Worm (Caenorhabditis elegans) whole organism, midembryonic: Measurements from ENCODE around the gene srz-103.

ENCODE experiments used
- T22C8.4 ChIP-seq: fragments of 200-800 bp; sonication (Bioruptor generic); IDR thresholded peaks from 2 replicates; pipeline ENCODE4 v1.3.6; 2022; ENCODE audit warnings: missing genetic modification characterization, missing compliant biosample characterization
- cog-1 ChIP-seq: sonication (generic microtip); optimal IDR thresholded peaks from 2 replicates; lab custom pipeline; 2016; ENCODE audit warnings: missing genetic modification characterization, missing compliant biosample characterization
- flt-1 ChIP-seq: fragments of 200-800 bp; sonication (Bioruptor generic); IDR thresholded peaks from 2 replicates; pipeline ENCODE4 v1.3.6; 2022; ENCODE audit warnings: missing genetic modification characterization, missing compliant biosample characterization
- klf-2 ChIP-seq: fragments of 200-800 bp; sonication (Bioruptor generic); conservative IDR thresholded peaks from 2 replicates; pipeline ENCODE4 v1.3.6; 2022; ENCODE audit warnings: missing genetic modification reagents, missing genetic modification characterization, missing compliant biosample characterization
- med-1 ChIP-seq: sonication (generic microtip); optimal IDR thresholded peaks from 2 replicates; lab custom pipeline; 2017; ENCODE audit warnings: missing genetic modification characterization, mild to moderate bottlenecking, missing compliant biosample characterization, antibody characterized with exemption, missing genetic modification reagents; ENCODE audit not compliant: insufficient read depth
- tab-1 ChIP-seq: fragments of 200-800 bp; sonication (Bioruptor generic); IDR thresholded peaks from 2 replicates; pipeline ENCODE4 v1.3.6; 2022; ENCODE audit warnings: missing genetic modification characterization, missing compliant biosample characterization
- ztf-23 ChIP-seq: fragments of 200-800 bp; sonication (Bioruptor generic); IDR thresholded peaks from 2 replicates; pipeline ENCODE4 v1.3.6; 2022; ENCODE audit warnings: missing genetic modification reagents, missing genetic modification characterization, missing compliant biosample characterization
- ztf-29 ChIP-seq: fragments of 200-800 bp; sonication (Bioruptor generic); IDR thresholded peaks from 2 replicates; pipeline ENCODE4 v1.3.6; 2022; ENCODE audit warnings: missing genetic modification reagents, missing genetic modification characterization, missing compliant biosample characterization

ce11 chrV:16716574-16716973 lies 37.4 kb upstream of the srz-103 start, which contains the start of gene srh-137:
- TF ChIP-seq tab-1 (GFP tag; lab: Robert Waterston, UW) (no peak), klf-2 (GFP tag; lab: Robert Waterston, UW) (no peak), ztf-29 (GFP tag; lab: Robert Waterston, UW) (no peak), ztf-23 (GFP tag; lab: Robert Waterston, UW) (no peak), flt-1 (GFP tag; lab: Robert Waterston, UW) (no peak), cog-1 (no peak), T22C8.4 (GFP tag; lab: Robert Waterston, UW) (no peak), med-1 (GFP tag; lab: Kevin White, UChicago) (no peak)
